Fruit fly (Drosophila melanogaster) whole organism, embryonic: ENCODE results near the gene Tbca.

Experiments
- ATbp ChIP-seq: fragments of 200-800 bp; sonication (Bioruptor generic); optimal IDR thresholded peaks from 2 replicates; lab custom pipeline; 2017; ENCODE audit warnings: missing biosample characterization, mild to moderate bottlenecking, missing genetic modification characterization, missing genetic modification reagents
- Aef1 ChIP-seq: fragments of 200-800 bp; sonication (Bioruptor generic); IDR thresholded peaks from 3 replicates; pipeline ENCODE4 v1.3.6; 2022; ENCODE audit warnings: missing biosample characterization, missing genetic modification characterization
- CG10147 ChIP-seq: fragments of 200-800 bp; sonication (Bioruptor generic); optimal IDR thresholded peaks from 2 replicates; lab custom pipeline; 2019; ENCODE audit warnings: missing biosample characterization, mild to moderate bottlenecking, missing genetic modification characterization, moderate library complexity
- CG10959 ChIP-seq: fragments of 200-800 bp; sonication (Bioruptor generic); IDR thresholded peaks from 2 replicates; pipeline ENCODE4 v1.3.6; 2022; ENCODE audit warnings: missing biosample characterization, missing genetic modification characterization
- CG14014 ChIP-seq: fragments of 200-800 bp; sonication (Bioruptor generic); IDR thresholded peaks from 2 replicates; pipeline ENCODE4 v1.3.6; 2022; ENCODE audit warnings: missing biosample characterization, missing genetic modification characterization
- CG15514 ChIP-seq: fragments of 200-800 bp; sonication (Bioruptor generic); optimal IDR thresholded peaks from 3 replicates; lab custom pipeline; 2017; ENCODE audit warnings: missing biosample characterization, missing genetic modification characterization, mild to moderate bottlenecking, moderate library complexity, missing genetic modification reagents
- CG1603 ChIP-seq: fragments of 200-800 bp; sonication (Bioruptor generic); optimal IDR thresholded peaks from 2 replicates; lab custom pipeline; 2019; ENCODE audit warnings: missing biosample characterization, mild to moderate bottlenecking, missing genetic modification characterization, moderate library complexity
- CG17612 ChIP-seq: fragments of 200-800 bp; sonication (Bioruptor generic); IDR thresholded peaks from 2 replicates; pipeline ENCODE4 v1.3.6; 2022; ENCODE audit warnings: missing biosample characterization, missing genetic modification characterization
- CG31388 ChIP-seq: fragments of 200-800 bp; sonication (Bioruptor generic); optimal IDR thresholded peaks from 2 replicates; lab custom pipeline; 2016; ENCODE audit warnings: missing biosample characterization, missing genetic modification characterization
- CG33557 ChIP-seq: fragments of 200-800 bp; sonication (Bioruptor generic); optimal IDR thresholded peaks from 2 replicates; lab custom pipeline; 2019; ENCODE audit warnings: missing biosample characterization, mild to moderate bottlenecking, missing genetic modification characterization, moderate library complexity
- CG34422 ChIP-seq: fragments of 200-800 bp; sonication (Bioruptor generic); IDR thresholded peaks from 3 replicates; pipeline ENCODE4 v1.3.6; 2022; ENCODE audit warnings: missing biosample characterization, missing genetic modification characterization
- CG3995 ChIP-seq: fragments of 200-800 bp; sonication (Bioruptor generic); optimal IDR thresholded peaks from 3 replicates; lab custom pipeline; 2016; ENCODE audit warnings: missing biosample characterization, missing genetic modification characterization
- CG5953 ChIP-seq: fragments of 200-800 bp; sonication (Bioruptor generic); IDR thresholded peaks from 2 replicates; pipeline ENCODE4 v1.3.6; 2022; ENCODE audit warnings: missing biosample characterization, missing genetic modification characterization
- CG6175 ChIP-seq: fragments of 200-800 bp; sonication (Bioruptor generic); IDR thresholded peaks from 3 replicates; pipeline ENCODE4 v1.3.6; 2022; ENCODE audit warnings: missing biosample characterization, missing genetic modification characterization
- CG6272 ChIP-seq: fragments of 200-800 bp; sonication (Bioruptor generic); IDR thresholded peaks from 2 replicates; pipeline ENCODE4 v1.3.6; 2022; ENCODE audit warnings: missing biosample characterization, missing genetic modification characterization
- CG7372 ChIP-seq: fragments of 200-800 bp; sonication (Bioruptor generic); IDR thresholded peaks from 2 replicates; pipeline ENCODE4 v1.3.6; 2022; ENCODE audit warnings: missing biosample characterization, missing genetic modification characterization
- ERR ChIP-seq: fragments of 200-800 bp; sonication (Bioruptor generic); optimal IDR thresholded peaks from 2 replicates; lab custom pipeline; 2016; ENCODE audit warnings: missing biosample characterization, missing genetic modification characterization
- Ets65A ChIP-seq: fragments of 200-800 bp; sonication (Bioruptor generic); peaks from one replicate; lab custom pipeline; 2016; ENCODE audit warnings: missing biosample characterization, missing genetic modification characterization
- GATAe ChIP-seq: fragments of 200-800 bp; sonication (Bioruptor generic); conservative IDR thresholded peaks from 2 replicates; pipeline ENCODE4 v1.3.6; 2022; ENCODE audit warnings: missing biosample characterization, missing genetic modification characterization
- Hey ChIP-seq: fragments of 200-800 bp; sonication (Bioruptor generic); optimal IDR thresholded peaks from 3 replicates; lab custom pipeline; 2018; ENCODE audit warnings: missing biosample characterization, mild to moderate bottlenecking, missing genetic modification characterization
- Hr39 ChIP-seq: fragments of >200 bp; optimal IDR thresholded peaks from 2 replicates; lab custom pipeline; 2017
- Med ChIP-seq: fragments of 200-800 bp; sonication (Bioruptor generic); peaks from one replicate; lab custom pipeline; 2016; ENCODE audit warnings: missing biosample characterization, missing genetic modification characterization, mild to moderate bottlenecking, inconsistent platforms, moderate library complexity
- Meics ChIP-seq: fragments of 200-800 bp; sonication (Bioruptor generic); optimal IDR thresholded peaks from 2 replicates; lab custom pipeline; 2017; ENCODE audit warnings: missing biosample characterization, mild to moderate bottlenecking, missing genetic modification characterization
- Oaz ChIP-seq: fragments of 200-800 bp; sonication (Bioruptor generic); IDR thresholded peaks from 2 replicates; pipeline ENCODE4 v1.3.6; 2022; ENCODE audit warnings: missing biosample characterization, missing genetic modification characterization
- ac ChIP-seq: fragments of 200-800 bp; sonication (Bioruptor generic); optimal IDR thresholded peaks from 3 replicates; lab custom pipeline; 2017; ENCODE audit warnings: missing biosample characterization, mild to moderate bottlenecking, missing genetic modification characterization
- chinmo ChIP-seq: fragments of 200-800 bp; sonication (Bioruptor generic); IDR thresholded peaks from 4 replicates; pipeline ENCODE4 v1.3.6; 2022; ENCODE audit warnings: missing biosample characterization, missing genetic modification characterization; ENCODE audit not compliant: partially characterized antibody
- chm ChIP-seq: fragments of 200-800 bp; sonication (Bioruptor generic); IDR thresholded peaks from 2 replicates; pipeline ENCODE4 v1.3.6; 2022; ENCODE audit warnings: missing biosample characterization, missing genetic modification characterization
- dm ChIP-seq: fragments of 200-800 bp; sonication (Bioruptor generic); optimal IDR thresholded peaks from 3 replicates; lab custom pipeline; 2016; ENCODE audit warnings: missing biosample characterization, missing genetic modification characterization
- emc ChIP-seq: fragments of 200-800 bp; sonication (Bioruptor generic); optimal IDR thresholded peaks from 2 replicates; lab custom pipeline; 2016; ENCODE audit warnings: missing biosample characterization, missing genetic modification characterization
- gt ChIP-seq: fragments of 200-800 bp; sonication (Bioruptor generic); IDR thresholded peaks from 2 replicates; pipeline ENCODE4 v1.3.6; 2022; ENCODE audit warnings: missing biosample characterization, missing genetic modification characterization
- hth ChIP-seq: fragments of >200 bp; optimal IDR thresholded peaks from 2 replicates; lab custom pipeline; 2017; ENCODE audit warnings: inconsistent platforms
- jigr1 ChIP-seq: fragments of 200-800 bp; sonication (Bioruptor generic); IDR thresholded peaks from 3 replicates; pipeline ENCODE4 v1.3.6; 2022; ENCODE audit warnings: missing biosample characterization, missing genetic modification characterization
- mld ChIP-seq: fragments of 200-800 bp; sonication (Bioruptor generic); IDR thresholded peaks from 3 replicates; pipeline ENCODE4 v1.3.6; 2022; ENCODE audit warnings: missing biosample characterization, missing genetic modification characterization; ENCODE audit not compliant: partially characterized antibody
- org-1 ChIP-seq: fragments of 200-800 bp; sonication (Bioruptor generic); optimal IDR thresholded peaks from 2 replicates; lab custom pipeline; 2017; ENCODE audit warnings: missing biosample characterization, missing genetic modification characterization
- pan ChIP-seq, 4 experiments: fragments of >200 bp in 3 of 4; fragments of 200-800 bp in 1 of 4; sonication (Bioruptor generic) in 1 of 4; optimal IDR thresholded peaks in 3 of 4; IDR thresholded peaks in 1 of 4; 2 replicates each; pipeline versions ENCODE4 v1.3.6 to Lab custom; 2017 to 2022; ENCODE audit warnings: missing biosample characterization in 2 of 4, missing genetic modification characterization in 2 of 4, mixed read lengths in 1 of 4
- pita ChIP-seq: fragments of 200-800 bp; sonication (Bioruptor generic); optimal IDR thresholded peaks from 2 replicates; lab custom pipeline; 2017; ENCODE audit warnings: missing biosample characterization, mild to moderate bottlenecking, missing genetic modification characterization
- pros ChIP-seq: fragments of 200-800 bp; sonication (Bioruptor generic); optimal IDR thresholded peaks from 3 replicates; lab custom pipeline; 2019; ENCODE audit warnings: missing biosample characterization, mild to moderate bottlenecking, missing genetic modification characterization, moderate library complexity
- repo ChIP-seq: fragments of 200-800 bp; sonication (Bioruptor generic); optimal IDR thresholded peaks from 2 replicates; lab custom pipeline; 2016; ENCODE audit warnings: missing biosample characterization, missing genetic modification characterization
- ro ChIP-seq: fragments of 200-800 bp; sonication (Bioruptor generic); IDR thresholded peaks from 2 replicates; pipeline ENCODE4 v1.3.6; 2022; ENCODE audit warnings: missing biosample characterization, missing genetic modification characterization
- schlank ChIP-seq: fragments of 200-800 bp; sonication (Bioruptor generic); optimal IDR thresholded peaks from 2 replicates; lab custom pipeline; 2018; ENCODE audit warnings: missing biosample characterization, mild to moderate bottlenecking, missing genetic modification characterization
- sens ChIP-seq: fragments of 200-800 bp; sonication (Bioruptor generic); peaks from one replicate; lab custom pipeline; 2016; ENCODE audit warnings: missing biosample characterization, missing genetic modification characterization
- sna ChIP-seq: fragments of 200-800 bp; sonication (Bioruptor generic); IDR thresholded peaks from 2 replicates; pipeline ENCODE4 v1.3.6; 2022; ENCODE audit warnings: missing biosample characterization, missing genetic modification characterization; ENCODE audit not compliant: partially characterized antibody
- ttk ChIP-seq: fragments of 200-800 bp; sonication (Bioruptor generic); IDR thresholded peaks from 2 replicates; pipeline ENCODE4 v2.1.2; 2022; ENCODE audit warnings: missing biosample characterization, missing genetic modification characterization
- vvl ChIP-seq: fragments of 200-800 bp; sonication (Bioruptor generic); IDR thresholded peaks from 2 replicates; pipeline ENCODE4 v1.3.6; 2022; ENCODE audit warnings: missing biosample characterization, missing genetic modification characterization

Gene Tbca

DNA sequence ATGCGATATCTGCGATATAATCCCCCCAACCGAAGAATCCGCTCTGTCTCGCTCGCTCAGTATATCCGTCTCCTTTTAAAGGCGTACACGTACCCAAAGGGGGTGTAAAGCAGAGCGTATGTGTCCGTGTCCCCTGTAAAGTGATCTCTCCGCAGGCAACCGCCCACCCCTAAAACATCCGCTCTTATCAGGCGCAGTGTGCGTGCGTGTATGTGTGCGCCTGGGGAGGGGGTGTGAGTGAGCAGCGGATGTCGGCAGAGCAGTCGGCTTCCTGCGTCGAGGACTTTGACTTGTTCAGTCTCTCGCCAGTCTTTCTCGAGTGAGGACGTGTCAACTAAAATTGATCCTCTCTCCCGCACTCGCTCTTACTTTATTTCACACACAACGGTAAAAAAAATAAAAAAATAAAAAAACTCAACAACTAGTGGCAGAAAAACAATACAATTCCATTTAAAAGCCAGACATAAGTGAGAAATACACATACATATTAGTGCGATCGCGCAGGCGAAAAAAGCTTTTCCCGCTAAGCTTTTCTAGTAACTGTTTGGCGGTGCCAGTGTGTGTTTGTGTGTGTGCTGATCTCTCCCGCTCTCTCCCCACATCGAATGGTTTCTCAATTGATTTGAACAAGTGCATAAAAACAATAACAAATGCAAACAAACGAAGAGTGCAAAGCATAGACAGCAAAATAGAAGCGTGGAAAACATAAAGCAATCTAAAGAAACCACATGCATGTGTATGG lies 17.6 kb upstream of the Tbca start (continued):
- TF ChIP-seq sna (GFP tag; lab: Robert Waterston, UW): 0 out of 2 replicates have a peak, but pooled peaks have one; percentile 18
- TF ChIP-seq ac (GFP tag; lab: Kevin White, UChicago): no peak
- TF ChIP-seq gt (GFP tag; lab: Robert Waterston, UW): no peak
- TF ChIP-seq mld (GFP tag; lab: Robert Waterston, UW): no peak
- no peak for TF ChIP-seq CG31388 (GFP tag; lab: Kevin White, UChicago)
- no peak for TF ChIP-seq CG7372 (GFP tag; lab: Robert Waterston, UW)
- TF ChIP-seq CG14014 (GFP tag; lab: Robert Waterston, UW): 0 out of 2 replicates have a peak, but pooled peaks have one; percentile 10
- peak; percentile 38 for TF ChIP-seq ATbp (GFP tag; lab: Kevin White, UChicago)
- TF ChIP-seq Meics (GFP tag; lab: Kevin White, UChicago): no peak
- TF ChIP-seq CG33557 (GFP tag; lab: Kevin White, UChicago): no peak
- TF ChIP-seq Aef1 (GFP tag; lab: Robert Waterston, UW): no peak
- 0 out of 4 replicates have a peak, but pooled peaks have one; percentile 55 for TF ChIP-seq chinmo
- no peak for TF ChIP-seq CG10959
- no peak for TF ChIP-seq jigr1 (GFP tag; lab: Robert Waterston, UW)
- TF ChIP-seq Hr39 (lab: Kevin White, UChicago): no peak
- no peak for TF ChIP-seq pan (optimal IDR thresholded peaks at IDR 0.05; lab: Kevin White, UChicago)
- TF ChIP-seq pan (GFP tag; optimal IDR thresholded peaks at IDR 0.05 in 1 of 2, IDR thresholded peaks at IDR 0.05 in 1 of 2): peak in 1 of 2 experiments; percentile 22
- no peak for TF ChIP-seq schlank (tag; lab: Kevin White, UChicago)
- no peak for TF ChIP-seq hth (lab: Kevin White, UChicago)
- peak; percentile 79 for TF ChIP-seq ttk (GFP tag; lab: Robert Waterston, UW)

DNA sequence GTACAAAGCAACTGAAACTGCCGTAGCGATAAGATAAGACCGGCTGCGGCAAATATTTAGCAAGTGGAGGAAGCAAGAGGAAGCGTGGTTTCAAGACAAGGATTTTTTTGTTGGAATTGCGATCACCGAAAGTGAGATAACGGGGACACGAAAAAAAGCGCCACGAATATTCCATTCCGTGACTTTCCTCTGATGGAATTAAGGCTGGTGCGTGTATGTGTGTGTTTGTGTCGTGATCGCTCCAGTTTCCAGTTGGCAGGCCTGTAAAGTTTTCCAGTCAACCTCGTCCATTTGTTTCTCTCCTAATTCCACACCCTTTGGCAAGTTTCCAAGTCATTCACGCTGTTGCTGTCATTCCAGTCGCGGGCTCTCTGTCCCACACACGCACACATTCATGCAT lies 17.0 kb upstream of the Tbca start:
- TF ChIP-seq pros (no peak), CG1603 (tag; lab: Kevin White, UChicago) (peak; percentile 3), Hey (tag; lab: Kevin White, UChicago) (peak; percentile 13), CG3995 (peak; percentile 63), dm (GFP tag; lab: Kevin White, UChicago) (peak; percentile 3), GATAe (GFP tag; lab: Robert Waterston, UW) (0 out of 2 replicates have a peak, but pooled peaks have one; percentile 11), Med (GFP tag; lab: Kevin White, UChicago) (peak; percentile 52), org-1 (GFP tag; lab: Kevin White, UChicago) (no peak), CG34422 (GFP tag; lab: Robert Waterston, UW) (0 out of 3 replicates have a peak, but pooled peaks have one; percentile 18), CG6175 (no peak), vvl (GFP tag; lab: Robert Waterston, UW) (peak; percentile 35; the same call in 1 of the 2 replicates), sens (GFP tag; lab: Kevin White, UChicago) (peak; percentile 77)

DNA sequence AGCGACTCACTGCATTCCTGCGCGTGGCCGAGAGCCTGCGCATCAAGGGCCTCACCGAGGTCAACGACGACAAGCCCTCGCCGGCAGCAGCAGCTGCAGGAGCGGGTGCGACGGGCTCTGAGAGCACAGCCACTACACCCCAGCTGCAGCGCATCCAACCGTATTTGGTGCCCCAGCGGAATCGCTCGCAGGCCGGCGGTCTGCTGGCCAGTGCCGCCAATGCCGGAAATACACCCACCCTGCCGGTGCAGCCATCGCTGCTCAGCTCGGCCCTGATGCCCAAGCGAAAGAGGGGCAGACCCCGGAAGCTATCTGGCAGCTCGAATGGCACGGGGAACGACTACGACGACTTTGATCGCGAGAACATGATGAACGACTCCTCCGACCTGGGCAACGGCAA lies 15.5 kb upstream of the Tbca start:
- peak; percentile 26 for TF ChIP-seq Med (GFP tag; lab: Kevin White, UChicago)
- peak; percentile 51; the same call in 1 of the 2 replicates for TF ChIP-seq CG6272 (GFP tag; lab: Robert Waterston, UW)
- TF ChIP-seq pita (GFP tag; lab: Kevin White, UChicago): no peak
- TF ChIP-seq ro (GFP tag; lab: Robert Waterston, UW): no peak
- TF ChIP-seq chm (GFP tag; lab: Robert Waterston, UW): peak; percentile 40; the same call in 1 of the 2 replicates
- peak; percentile 77 for TF ChIP-seq Ets65A
- no peak for TF ChIP-seq CG10147 (GFP tag; lab: Kevin White, UChicago)
- no peak for TF ChIP-seq ERR (GFP tag; lab: Kevin White, UChicago)
- TF ChIP-seq CG15514 (GFP tag; lab: Kevin White, UChicago): no peak
- TF ChIP-seq CG17612 (GFP tag; lab: Robert Waterston, UW): no peak
- peak; percentile 41; the same call in 1 of the 2 replicates for TF ChIP-seq ttk (GFP tag; lab: Robert Waterston, UW)
- no peak for TF ChIP-seq repo (GFP tag; lab: Kevin White, UChicago)
- TF ChIP-seq CG5953 (GFP tag; lab: Robert Waterston, UW): peak; percentile 41; the same call in 1 of the 2 replicates
- TF ChIP-seq emc: no peak
- TF ChIP-seq Oaz: 0 out of 2 replicates have a peak, but pooled peaks have one; percentile 26
